Worm (Caenorhabditis elegans): ENCODE data around the gene C49F5.7.

ce11 chrX:11987900-11988364, 6.7 kb upstream of the C49F5.7 start, which contains the start of gene C49F5.6:
- TF ChIP-seq ztf-29 (GFP tag; IDR thresholded peaks at IDR 0.05) (no peak), T22C8.4 (GFP tag; IDR thresholded peaks at IDR 0.05) (no peak)
